Worm (Caenorhabditis elegans) whole organism, dauer: Measurements from ENCODE around the gene pyr-1.

Experiments used
- unc-62 ChIP-seq: sonication (generic microtip); optimal IDR thresholded peaks from 2 replicates; lab custom pipeline; 2017; ENCODE audit warnings: missing biosample characterization, missing genetic modification reagents, missing genetic modification characterization

pyr-1 gene

DNA sequence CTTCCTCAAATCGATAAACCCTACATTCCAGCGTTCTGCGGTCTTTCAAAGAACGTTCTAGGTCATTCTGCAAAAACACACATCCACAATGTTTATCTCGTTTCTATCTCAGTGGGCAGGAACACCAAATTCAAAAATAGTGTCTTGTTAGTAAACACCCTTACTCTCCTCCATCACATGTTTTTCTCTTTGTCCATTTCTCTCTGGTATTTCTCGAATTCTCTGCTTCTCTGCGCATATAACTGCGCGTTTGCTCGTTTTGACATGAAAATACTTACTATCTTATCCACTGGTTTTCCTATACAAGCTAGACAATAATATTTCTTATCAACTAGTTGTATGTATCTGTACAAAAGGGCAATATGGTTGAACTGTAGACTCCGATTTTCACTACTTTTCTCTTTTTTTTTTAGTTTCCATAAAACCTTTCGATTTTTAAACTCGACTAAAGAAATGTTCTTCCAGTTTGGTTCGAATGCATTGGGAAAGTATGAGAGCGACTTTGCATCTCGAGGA is at the start of gene pyr-1:
Gene pyr-1 (plus strand): TSS at position 466 of the 516 bp plus-strand sequence.
- TF ChIP-seq unc-62 = no peak

DNA sequence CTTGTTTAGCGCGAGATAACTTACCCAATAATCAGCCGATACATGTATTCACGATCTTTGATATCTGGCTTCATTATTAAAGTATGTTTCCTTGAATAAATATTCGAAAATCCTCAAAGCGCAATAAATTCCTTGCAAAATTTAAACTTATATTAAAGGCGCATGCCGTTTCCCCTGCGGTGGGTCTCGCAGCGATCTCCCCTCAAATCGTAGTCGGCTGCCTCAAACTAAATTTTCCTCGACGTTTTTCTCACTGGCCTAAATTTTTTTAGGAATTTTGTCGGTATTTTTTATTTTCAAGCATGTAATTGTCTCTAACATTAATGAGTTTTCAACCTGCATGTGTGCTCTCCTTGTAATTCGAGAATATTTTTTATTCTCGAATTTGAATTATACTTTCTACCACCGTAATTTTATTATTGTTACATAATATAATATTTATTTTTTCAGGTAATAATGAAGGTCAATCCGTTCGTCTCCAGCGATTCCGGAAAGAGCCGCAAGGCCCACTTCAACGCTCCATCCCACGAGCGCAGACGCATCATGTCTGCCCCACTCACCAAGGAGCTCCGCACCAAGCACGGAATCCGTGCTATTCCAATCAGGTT is 48.5 kb upstream of the pyr-1 start, which contains the start of the genes cpf-1 and rpl-26:
Gene cpf-1 (minus strand): TSS at position 104 of the 608 bp plus-strand sequence.
Gene rpl-26 (plus strand): TSS at position 449 of the 608 bp plus-strand sequence.
- TF ChIP-seq unc-62 = no peak

DNA sequence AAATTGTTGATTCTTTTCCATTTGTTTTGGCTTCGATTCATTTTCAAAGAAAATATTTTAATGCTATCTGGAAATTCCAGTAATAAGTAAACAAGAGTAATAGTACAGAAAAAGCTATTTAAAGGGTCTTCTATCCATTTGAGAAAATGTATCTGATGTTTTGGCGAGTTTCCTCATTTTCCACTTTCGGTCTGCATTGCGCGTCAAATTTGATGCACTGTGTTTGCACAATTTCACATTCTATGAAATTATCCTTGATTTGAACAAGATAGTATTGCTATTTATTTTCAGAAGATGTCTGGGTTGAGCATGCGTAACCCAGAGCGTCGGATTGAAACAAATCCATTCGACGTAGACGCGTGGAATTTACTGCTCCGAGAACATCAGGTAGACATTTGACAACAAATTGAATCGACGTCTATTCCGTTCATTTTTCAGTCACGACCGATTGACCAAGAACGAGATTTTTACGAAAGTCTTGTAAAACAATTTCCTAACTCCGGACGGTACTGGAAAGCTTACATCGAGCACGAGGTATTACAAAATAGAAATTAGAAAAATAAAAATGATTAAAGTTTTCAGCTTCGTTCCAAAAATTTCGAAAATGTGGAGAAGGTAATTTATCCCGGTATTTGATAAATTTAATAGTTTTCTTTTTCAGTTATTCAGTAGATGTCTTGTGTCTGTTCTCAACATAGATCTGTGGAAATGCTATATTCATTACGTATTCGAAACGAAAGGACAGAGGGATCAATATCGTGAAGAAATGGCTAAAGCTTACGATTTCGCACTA is 47.1 kb upstream of the pyr-1 start, which contains the start of gene suf-1:
Gene suf-1 (plus strand): TSS at position 280 of the 793 bp plus-strand sequence.
- no peak for TF ChIP-seq unc-62

DNA sequence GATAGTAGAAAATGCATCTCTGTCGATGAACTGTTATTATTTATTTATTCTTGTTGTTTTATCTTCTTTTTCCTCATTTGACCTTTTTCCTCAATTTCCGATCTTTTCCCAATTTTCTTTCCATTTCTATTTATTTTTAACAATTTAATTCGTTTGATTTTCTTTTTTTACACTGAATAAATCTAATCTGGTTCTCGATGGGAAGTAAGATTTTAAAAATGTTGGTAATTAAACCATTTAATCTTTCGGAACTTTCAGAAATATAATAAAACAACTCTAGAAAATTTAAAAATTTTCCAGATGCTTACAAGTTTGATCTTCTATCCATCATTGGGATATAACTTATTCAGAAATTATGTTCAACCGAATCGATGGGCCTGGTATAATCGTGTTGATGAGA is 44.4 kb upstream of the pyr-1 start, which contains the start of gene F28C6.8:
Gene F28C6.8 (plus strand): TSS at position 301 of the 400 bp plus-strand sequence.
- TF ChIP-seq unc-62 = no peak

DNA sequence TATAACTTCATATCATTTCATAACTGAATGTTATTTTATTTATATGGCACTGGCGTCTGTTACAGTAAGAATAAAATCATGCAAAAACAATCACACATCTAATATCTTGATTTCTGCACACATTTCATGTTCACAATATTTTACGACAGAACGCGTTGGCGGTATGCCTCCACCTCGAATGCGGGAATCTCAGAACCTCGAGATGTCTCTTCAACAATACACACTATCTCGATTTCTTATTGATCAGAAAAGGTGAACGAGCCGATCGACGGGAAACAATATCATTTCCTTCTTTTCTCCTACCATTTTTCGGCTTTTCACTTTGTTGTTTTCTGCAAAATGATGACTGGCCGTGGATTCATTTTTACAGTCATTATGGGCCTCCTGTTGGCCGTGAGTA is 43.2 kb upstream of the pyr-1 start, which contains the start of gene F28C6.10:
Gene F28C6.10 (plus strand): TSS at position 301 of the 400 bp plus-strand sequence.
- no peak for TF ChIP-seq unc-62

DNA sequence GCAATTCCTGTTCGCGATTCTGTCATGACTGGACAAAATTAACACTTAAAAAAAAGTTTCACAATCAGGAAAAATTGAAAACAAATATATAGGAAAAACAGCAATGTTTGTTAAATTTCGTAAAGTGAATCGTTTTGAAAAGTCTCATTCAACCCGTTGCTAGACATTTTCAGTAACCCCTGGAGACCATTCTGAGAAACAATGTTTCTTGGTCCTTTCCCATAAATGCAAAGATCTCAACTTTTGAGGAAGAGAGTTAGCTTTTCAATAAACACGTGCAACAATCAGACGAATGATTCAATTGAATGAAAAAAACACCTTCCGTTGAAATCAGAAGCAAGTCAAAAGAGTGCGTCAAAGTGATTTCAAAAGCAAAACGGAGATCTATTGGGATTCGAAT is 40.8 kb upstream of the pyr-1 start, which contains the start of gene F28C6.9:
Gene F28C6.9 (minus strand): TSS at position 101 of the 400 bp plus-strand sequence.
- TF ChIP-seq unc-62 = no peak

DNA sequence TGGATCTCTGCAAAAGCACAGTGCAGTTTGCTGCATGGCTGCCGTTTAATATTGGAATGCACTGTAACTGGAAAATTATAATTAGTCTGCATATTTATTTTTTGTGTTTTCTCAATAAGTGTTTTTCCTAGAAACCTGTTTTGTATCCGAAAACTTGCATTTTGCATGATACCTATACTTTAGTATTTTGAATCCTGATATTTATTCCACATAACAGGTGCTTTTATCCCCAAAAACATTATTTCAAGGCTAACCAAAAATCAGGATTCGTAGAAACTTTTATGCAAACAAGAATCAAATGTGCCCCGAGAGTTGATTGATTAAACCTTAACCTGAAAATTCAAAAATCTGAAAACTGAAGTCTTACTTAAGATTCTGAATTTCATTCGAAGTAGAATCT is 40.3 kb upstream of the pyr-1 start:
- no peak for TF ChIP-seq unc-62

DNA sequence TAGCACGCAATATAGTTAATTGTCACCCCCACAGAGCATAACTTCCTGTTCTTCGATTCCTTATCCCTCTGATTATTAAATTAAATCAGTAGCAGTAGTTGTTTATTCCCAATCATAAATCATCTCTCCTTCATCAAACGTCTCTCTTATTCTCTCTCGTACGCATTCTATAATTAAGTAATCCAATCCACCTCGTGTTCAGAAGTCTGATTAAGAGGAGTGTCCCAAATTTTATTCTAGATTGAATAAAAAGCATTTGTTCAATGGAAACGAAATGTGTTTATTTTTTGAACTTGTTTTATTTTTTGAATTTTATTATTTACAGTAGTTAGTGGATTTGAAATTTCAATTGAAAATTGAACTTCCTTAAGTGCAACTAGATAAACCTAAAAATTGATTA is 39.6 kb upstream of the pyr-1 start:
- no peak for TF ChIP-seq unc-62

DNA sequence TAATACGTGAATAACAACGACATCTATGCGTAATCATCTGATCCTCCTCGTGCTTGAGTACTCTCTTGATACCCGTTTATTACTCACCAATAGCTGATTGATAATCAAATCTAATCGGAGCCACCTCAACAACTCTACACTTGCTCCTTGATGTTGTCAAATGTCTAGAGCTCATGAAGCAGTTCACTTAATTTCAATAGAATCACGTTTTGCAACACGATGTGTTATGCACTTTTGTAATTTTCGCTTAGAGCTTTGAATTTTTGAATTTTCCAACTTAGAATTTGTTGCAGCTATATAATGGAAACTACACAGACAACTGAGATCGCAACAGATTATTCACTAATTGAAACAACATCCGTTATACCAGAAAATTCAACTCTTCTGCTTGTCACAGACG is 38.4 kb upstream of the pyr-1 start, which contains the start of gene T22C8.1:
Gene T22C8.1 (plus strand): TSS at position 301 of the 400 bp plus-strand sequence.
- no peak for TF ChIP-seq unc-62

DNA sequence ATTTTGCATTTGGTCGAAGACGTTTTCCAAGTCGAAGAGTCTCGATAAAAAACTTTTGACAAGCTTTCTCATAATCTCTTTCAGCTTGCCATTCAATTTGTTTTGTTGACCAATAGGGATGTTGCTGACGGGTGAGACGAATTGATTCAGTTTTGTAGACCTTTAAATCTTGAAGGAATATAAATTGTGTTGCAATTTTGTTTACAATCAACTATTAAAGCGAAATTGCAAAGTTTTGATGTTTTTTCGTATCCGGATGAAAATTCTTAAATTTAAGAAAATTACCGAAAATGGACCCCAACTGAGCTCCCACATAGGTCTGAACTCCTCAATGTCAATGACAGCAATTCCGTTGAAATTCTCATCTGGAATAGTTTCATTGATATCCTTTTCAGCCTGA is 34.8 kb upstream of the pyr-1 start:
- no peak for TF ChIP-seq unc-62

DNA sequence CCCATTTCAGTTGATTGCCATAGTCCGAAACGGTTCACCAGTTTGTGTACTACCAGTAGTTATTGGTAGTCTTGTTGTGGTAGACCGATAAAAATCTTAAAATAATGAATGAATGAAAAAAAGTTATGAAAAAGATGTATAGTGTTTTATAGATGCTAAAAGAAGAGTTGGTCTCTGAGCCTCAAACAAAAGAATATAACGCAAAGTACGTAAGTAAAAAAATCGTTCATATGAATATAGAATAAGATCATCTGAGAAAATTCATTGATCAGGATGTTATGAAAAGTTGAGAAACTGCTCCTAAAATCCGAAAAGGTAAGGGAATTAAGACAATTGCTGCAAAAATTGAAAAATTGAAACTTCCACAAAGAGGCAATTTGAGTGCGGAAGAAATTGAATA is 33.4 kb upstream of the pyr-1 start, which contains the start of gene chhy-1:
Gene chhy-1 (minus strand): TSS at position 101 of the 400 bp plus-strand sequence.
- TF ChIP-seq unc-62 = no peak

DNA sequence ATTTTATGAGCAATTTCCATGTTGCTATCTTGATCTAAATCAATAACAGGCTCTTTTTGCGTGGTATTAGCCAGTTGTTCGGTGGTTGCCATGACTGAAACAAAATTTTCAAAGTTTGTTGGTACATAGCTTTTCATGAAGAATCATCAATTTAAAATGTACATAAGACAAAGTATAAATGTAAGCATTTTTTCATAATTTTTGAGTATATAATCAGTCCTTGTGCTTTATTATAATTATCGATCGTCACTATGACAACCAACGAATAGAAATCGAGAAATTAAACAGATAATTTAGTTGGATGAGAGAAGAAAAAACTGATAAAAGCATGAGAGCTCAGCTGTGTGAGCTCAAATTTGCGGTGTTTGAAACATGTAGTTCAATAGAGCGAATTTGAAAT is 29.0 kb upstream of the pyr-1 start, which contains the start of gene T22C8.3:
Gene T22C8.3 (minus strand): TSS at position 101 of the 400 bp plus-strand sequence.
- TF ChIP-seq unc-62 = no peak

DNA sequence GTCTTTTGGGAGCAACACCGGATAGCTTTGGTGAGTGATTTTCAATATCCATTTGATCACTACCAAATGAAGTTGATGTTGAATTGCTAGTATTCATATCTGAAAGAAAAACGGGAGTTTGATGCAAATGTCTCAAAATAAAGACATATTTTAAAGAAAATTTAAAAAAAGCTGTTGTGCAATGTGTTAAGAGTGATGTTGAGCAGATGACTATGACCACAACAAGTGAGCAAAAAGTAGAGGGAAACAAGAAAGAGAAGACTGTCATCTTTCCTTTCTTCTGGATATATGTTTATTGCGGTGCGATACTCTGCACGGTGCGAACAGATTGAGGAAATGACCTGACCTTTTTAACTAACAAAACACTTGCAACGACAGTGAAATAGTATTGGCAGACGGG is 27.5 kb upstream of the pyr-1 start, which contains the start of gene T22C8.4:
Gene T22C8.4 (minus strand): TSS at position 101 of the 400 bp plus-strand sequence.
- TF ChIP-seq unc-62 = no peak

DNA sequence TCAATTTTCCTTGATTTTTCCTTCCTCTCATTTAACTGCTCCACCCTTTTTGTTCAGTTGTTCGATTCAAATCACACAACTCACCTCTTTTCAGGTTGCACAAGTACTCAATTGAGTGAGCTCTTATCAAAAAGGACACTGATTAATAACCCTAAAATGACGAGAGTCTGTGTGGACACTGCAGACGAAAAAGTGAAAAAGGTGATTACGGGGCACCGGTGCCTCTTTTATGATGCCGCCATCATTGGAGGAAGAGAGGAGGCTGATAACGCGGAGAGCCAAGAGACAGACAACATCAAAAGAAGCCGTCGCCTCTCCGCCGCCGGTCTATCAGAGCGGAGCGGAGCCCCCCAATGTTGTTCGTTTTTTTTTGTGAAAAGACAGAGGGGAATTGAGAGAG is 25.7 kb upstream of the pyr-1 start, which contains the start of gene sptf-2:
Gene sptf-2 (plus strand): TSS at position 297 of the 400 bp plus-strand sequence.
- no peak for TF ChIP-seq unc-62

DNA sequence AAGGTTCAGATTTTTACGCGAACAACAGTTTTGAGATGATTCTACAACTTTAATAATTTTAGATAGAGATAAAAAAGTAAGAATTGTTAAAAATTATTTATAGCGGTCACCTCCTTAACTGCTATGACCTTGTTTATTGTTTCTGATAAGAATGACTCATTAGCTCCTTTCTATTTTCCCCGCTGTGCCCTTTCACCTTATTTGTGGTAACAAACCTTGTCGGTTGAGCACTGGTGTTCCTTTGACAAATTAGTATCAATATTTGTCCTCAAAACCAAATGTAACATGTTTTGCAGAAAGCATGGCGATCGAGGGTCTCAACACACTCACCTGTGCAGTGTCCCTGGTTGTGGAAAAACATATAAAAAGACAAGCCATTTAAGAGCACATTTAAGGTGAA is 24.3 kb upstream of the pyr-1 start:
- no peak for TF ChIP-seq unc-62

DNA sequence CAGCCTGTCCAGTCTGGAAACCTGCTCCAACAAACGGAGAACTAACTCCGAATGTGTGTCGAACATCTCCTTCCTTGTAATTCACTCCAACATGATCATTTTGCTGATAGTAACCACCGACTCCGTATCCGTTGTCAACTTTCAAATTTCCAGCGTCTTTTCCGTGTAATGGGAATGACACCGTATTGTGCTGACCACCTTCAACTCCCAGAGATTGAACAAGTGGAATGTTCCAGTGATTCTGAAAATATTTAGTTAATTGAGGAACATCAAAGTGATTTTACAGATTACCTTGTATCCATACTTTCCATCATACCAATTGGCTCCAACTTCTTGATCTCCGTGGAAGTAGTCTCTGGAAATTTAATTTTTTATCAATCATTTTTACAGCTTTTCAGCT is 23.0 kb upstream of the pyr-1 start:
- no peak for TF ChIP-seq unc-62

DNA sequence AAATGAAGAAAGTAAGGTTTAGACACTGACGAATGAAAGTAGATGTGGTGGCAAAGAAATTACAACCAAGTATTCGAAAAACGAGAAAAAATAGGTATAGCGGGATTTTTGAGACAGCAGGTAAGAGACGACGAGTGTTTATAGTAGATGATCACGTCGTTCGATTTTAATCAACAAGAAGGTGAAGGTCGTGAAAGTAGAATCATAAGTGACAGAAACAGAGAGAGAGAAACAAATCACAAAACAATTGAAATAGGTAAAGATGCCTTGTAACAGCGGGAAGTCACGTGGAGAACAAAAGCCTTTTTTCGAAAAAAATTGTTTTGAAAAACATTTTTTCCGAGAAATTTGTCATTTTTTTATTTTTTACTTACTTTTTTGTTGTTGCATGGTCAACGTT is 20.8 kb upstream of the pyr-1 start, which contains the start of gene T22C8.6:
Gene T22C8.6 (minus strand): TSS at position 194 of the 400 bp plus-strand sequence.
- no peak for TF ChIP-seq unc-62
